Worm (Caenorhabditis elegans): ENCODE results near the gene C18B2.5.

ce11 chrX:3613665-3614064, 2.8 kb upstream of the C18B2.5 start:
- no peak for TF ChIP-seq egl-13 (tag; optimal IDR thresholded peaks at IDR 0.05)
- no peak for TF ChIP-seq rnt-1 (tag; optimal IDR thresholded peaks at IDR 0.05)
- TF ChIP-seq nhr-237 (tag; optimal IDR thresholded peaks at IDR 0.05), result no peak
- no peak for TF ChIP-seq snpc-4 (tag; optimal IDR thresholded peaks at IDR 0.05)
- TF ChIP-seq nhr-11 (tag; optimal IDR thresholded peaks at IDR 0.05), result no peak
- TF ChIP-seq ama-1 (optimal IDR thresholded peaks at IDR 0.05), result no peak
- TF ChIP-seq fos-1 (tag; optimal IDR thresholded peaks at IDR 0.05), result no peak
- no peak for TF ChIP-seq lin-15B (tag; optimal IDR thresholded peaks at IDR 0.05)
- no peak for TF ChIP-seq fkh-10 (GFP tag; optimal IDR thresholded peaks at IDR 0.05)
- no peak for TF ChIP-seq nhr-19 (GFP tag; conservative IDR thresholded peaks at IDR 0.05)
- TF ChIP-seq lin-39 (tag; optimal IDR thresholded peaks at IDR 0.05), result no peak
- TF ChIP-seq efl-1 (optimal IDR thresholded peaks at IDR 0.05), result no peak
- peak in 1 of 2 experiments; percentile 67 for TF ChIP-seq efl-1 (GFP tag; optimal IDR thresholded peaks at IDR 0.05 in 1 of 2)

Measured in whole organism, L1 larva.